Fruit fly (Drosophila melanogaster) whole organism, embryonic: ENCODE results near the gene Tengl1.

Experiments
- C15 ChIP-seq: fragments of 200-800 bp; sonication (Bioruptor generic); IDR thresholded peaks from 3 replicates; pipeline ENCODE4 v1.3.6; 2022; ENCODE audit warnings: missing biosample characterization, missing genetic modification characterization
- CG10267 ChIP-seq: fragments of 200-800 bp; sonication (Bioruptor generic); optimal IDR thresholded peaks from 2 replicates; lab custom pipeline; 2018; ENCODE audit warnings: missing biosample characterization, mild to moderate bottlenecking, missing genetic modification characterization, moderate library complexity
- CG10979 ChIP-seq: fragments of 200-800 bp; sonication (Bioruptor generic); optimal IDR thresholded peaks from 2 replicates; lab custom pipeline; 2018; ENCODE audit warnings: missing biosample characterization, mild to moderate bottlenecking, missing genetic modification characterization, moderate library complexity
- CG11504 ChIP-seq: fragments of 200-800 bp; sonication (Bioruptor generic); optimal IDR thresholded peaks from 3 replicates; lab custom pipeline; 2019; ENCODE audit warnings: missing biosample characterization, mild to moderate bottlenecking, missing genetic modification characterization, moderate library complexity
- CG11696 ChIP-seq: fragments of 200-800 bp; sonication (Bioruptor generic); IDR thresholded peaks from 2 replicates; pipeline ENCODE4 v1.3.6; 2022; ENCODE audit warnings: missing biosample characterization, missing genetic modification characterization
- CG12299 ChIP-seq: fragments of 200-800 bp; sonication (Bioruptor generic); optimal IDR thresholded peaks from 2 replicates; lab custom pipeline; 2018; ENCODE audit warnings: missing biosample characterization, mild to moderate bottlenecking, missing genetic modification characterization
- CG12942 ChIP-seq: fragments of 200-800 bp; sonication (Bioruptor generic); optimal IDR thresholded peaks from 3 replicates; lab custom pipeline; 2016; ENCODE audit warnings: missing biosample characterization, missing genetic modification characterization
- CG16815 ChIP-seq: fragments of 200-800 bp; sonication (Bioruptor generic); optimal IDR thresholded peaks from 3 replicates; lab custom pipeline; 2017; ENCODE audit warnings: missing biosample characterization, mild to moderate bottlenecking, missing genetic modification characterization
- CG17802 ChIP-seq: fragments of 200-800 bp; sonication (Bioruptor generic); optimal IDR thresholded peaks from 2 replicates; lab custom pipeline; 2018; ENCODE audit warnings: missing biosample characterization, mild to moderate bottlenecking, missing genetic modification characterization, moderate library complexity
- CG18262 ChIP-seq: fragments of 200-800 bp; optimal IDR thresholded peaks from 3 replicates; lab custom pipeline; 2019; ENCODE audit warnings: missing biosample characterization, mild to moderate bottlenecking, missing genetic modification characterization, moderate library complexity
- CG2116 ChIP-seq: fragments of 200-800 bp; sonication (Bioruptor generic); optimal IDR thresholded peaks from 3 replicates; lab custom pipeline; 2018; ENCODE audit warnings: missing biosample characterization, mild to moderate bottlenecking, missing genetic modification characterization
- CG2120 ChIP-seq: fragments of 200-800 bp; sonication (Bioruptor generic); optimal IDR thresholded peaks from 3 replicates; lab custom pipeline; 2016; ENCODE audit warnings: missing biosample characterization, missing genetic modification characterization
- CG2678 ChIP-seq: fragments of 200-800 bp; sonication (Bioruptor generic); optimal IDR thresholded peaks from 3 replicates; lab custom pipeline; 2019; ENCODE audit warnings: missing biosample characterization, mild to moderate bottlenecking, missing genetic modification characterization, moderate library complexity
- CG3163 ChIP-seq: fragments of 200-800 bp; sonication (Bioruptor generic); optimal IDR thresholded peaks from 3 replicates; lab custom pipeline; 2016; ENCODE audit warnings: missing biosample characterization, missing genetic modification characterization
- CG3281 ChIP-seq: fragments of 200-800 bp; sonication (Bioruptor generic); optimal IDR thresholded peaks from 3 replicates; lab custom pipeline; 2017; ENCODE audit warnings: missing biosample characterization, mild to moderate bottlenecking, missing genetic modification characterization
- CG33213 ChIP-seq: fragments of 200-800 bp; sonication (Bioruptor generic); optimal IDR thresholded peaks from 3 replicates; lab custom pipeline; 2016; ENCODE audit warnings: missing biosample characterization, missing genetic modification characterization
- CG6791 ChIP-seq: fragments of 200-800 bp; sonication (Bioruptor generic); IDR thresholded peaks from 3 replicates; pipeline ENCODE4 v1.3.6; 2022; ENCODE audit warnings: missing biosample characterization, missing genetic modification characterization; ENCODE audit not compliant: partially characterized antibody
- CG7928 ChIP-seq: fragments of 200-800 bp; sonication (Bioruptor generic); optimal IDR thresholded peaks from 2 replicates; lab custom pipeline; 2017; ENCODE audit warnings: missing biosample characterization, mild to moderate bottlenecking, missing genetic modification characterization
- CG7963 ChIP-seq: fragments of 200-800 bp; sonication (Bioruptor generic); IDR thresholded peaks from 3 replicates; pipeline ENCODE4 v1.3.6; 2022; ENCODE audit warnings: missing biosample characterization, missing genetic modification characterization; ENCODE audit not compliant: partially characterized antibody
- CG8089 ChIP-seq: fragments of 200-800 bp; sonication (Bioruptor generic); optimal IDR thresholded peaks from 3 replicates; lab custom pipeline; 2016; ENCODE audit warnings: missing biosample characterization, missing genetic modification characterization
- Elba2 ChIP-seq: fragments of 200-800 bp; sonication (Bioruptor generic); optimal IDR thresholded peaks from 3 replicates; lab custom pipeline; 2016; ENCODE audit warnings: missing biosample characterization, missing genetic modification characterization
- Ets97D ChIP-seq: fragments of 200-800 bp; sonication (Bioruptor generic); optimal IDR thresholded peaks from 3 replicates; lab custom pipeline; 2016; ENCODE audit warnings: missing biosample characterization, missing genetic modification characterization
- H15 ChIP-seq: fragments of 200-800 bp; sonication (Bioruptor generic); IDR thresholded peaks from 3 replicates; pipeline ENCODE4 v1.3.6; 2022; ENCODE audit warnings: missing biosample characterization, missing genetic modification characterization
- Meics ChIP-seq: fragments of 200-800 bp; sonication (Bioruptor generic); optimal IDR thresholded peaks from 2 replicates; lab custom pipeline; 2017; ENCODE audit warnings: missing biosample characterization, mild to moderate bottlenecking, missing genetic modification characterization
- Neu2 ChIP-seq: fragments of 200-800 bp; sonication (Bioruptor generic); optimal IDR thresholded peaks from 3 replicates; lab custom pipeline; 2016; ENCODE audit warnings: missing biosample characterization, missing genetic modification characterization, borderline replicate concordance
- Ravus ChIP-seq: fragments of 200-800 bp; sonication (Bioruptor generic); IDR thresholded peaks from 2 replicates; pipeline ENCODE4 v1.3.6; 2022; ENCODE audit warnings: missing biosample characterization, missing genetic modification characterization
- Ssrp ChIP-seq: fragments of 200-800 bp; sonication (Bioruptor generic); optimal IDR thresholded peaks from 2 replicates; lab custom pipeline; 2018; ENCODE audit warnings: missing biosample characterization, mild to moderate bottlenecking, missing genetic modification characterization, moderate library complexity
- amos ChIP-seq: fragments of 200-800 bp; sonication (Bioruptor generic); IDR thresholded peaks from 2 replicates; pipeline ENCODE4 v1.3.6; 2022; ENCODE audit warnings: missing biosample characterization, missing genetic modification characterization; ENCODE audit not compliant: partially characterized antibody
- ase ChIP-seq: fragments of 200-800 bp; sonication (Bioruptor generic); IDR thresholded peaks from 3 replicates; pipeline ENCODE4 v1.3.6; 2022; ENCODE audit warnings: missing biosample characterization, missing genetic modification characterization
- az2 ChIP-seq: fragments of 200-800 bp; sonication (Bioruptor generic); optimal IDR thresholded peaks from 3 replicates; lab custom pipeline; 2016; ENCODE audit warnings: missing biosample characterization, missing genetic modification characterization
- bab2 ChIP-seq: fragments of 200-800 bp; sonication (Bioruptor generic); optimal IDR thresholded peaks from 2 replicates; lab custom pipeline; 2016; ENCODE audit warnings: missing biosample characterization, missing genetic modification characterization
- bsh ChIP-seq, 2 experiments: fragments of 200-800 bp; sonication (Bioruptor generic); optimal IDR thresholded peaks; 2 replicates each; lab custom pipeline; 2017 to 2018; ENCODE audit warnings: mild to moderate bottlenecking in 2 of 2, missing biosample characterization in 2 of 2, missing genetic modification characterization in 2 of 2, moderate library complexity in 1 of 2
- btn ChIP-seq: fragments of 200-800 bp; sonication (Bioruptor generic); optimal IDR thresholded peaks from 2 replicates; lab custom pipeline; 2016; ENCODE audit warnings: missing biosample characterization, missing genetic modification characterization
- cad ChIP-seq: fragments of >200 bp; optimal IDR thresholded peaks from 2 replicates; lab custom pipeline; 2017; ENCODE audit warnings: missing biosample characterization, missing genetic modification characterization
- dan ChIP-seq: fragments of 200-800 bp; sonication (Bioruptor generic); IDR thresholded peaks from 2 replicates; pipeline ENCODE4 v1.3.6; 2022; ENCODE audit warnings: missing biosample characterization, missing genetic modification characterization
- dmrt99B ChIP-seq: fragments of 200-800 bp; sonication (Bioruptor generic); optimal IDR thresholded peaks from 2 replicates; lab custom pipeline; 2018; ENCODE audit warnings: missing biosample characterization, mild to moderate bottlenecking, missing genetic modification characterization, moderate library complexity
- dysf ChIP-seq: fragments of 200-800 bp; sonication (Bioruptor generic); IDR thresholded peaks from 3 replicates; pipeline ENCODE4 v1.3.6; 2022; ENCODE audit warnings: missing biosample characterization, missing genetic modification characterization
- ftz-f1 ChIP-seq: fragments of 200-800 bp; sonication (Bioruptor generic); optimal IDR thresholded peaks from 2 replicates; lab custom pipeline; 2016; ENCODE audit warnings: missing biosample characterization, missing genetic modification characterization
- kay ChIP-seq: fragments of 200-800 bp; sonication (Bioruptor generic); optimal IDR thresholded peaks from 2 replicates; lab custom pipeline; 2016; ENCODE audit warnings: missing biosample characterization, missing genetic modification characterization
- luna ChIP-seq: fragments of 200-800 bp; sonication (Bioruptor generic); optimal IDR thresholded peaks from 2 replicates; lab custom pipeline; 2016; ENCODE audit warnings: missing biosample characterization, missing genetic modification characterization
- maf-S ChIP-seq: fragments of 200-800 bp; sonication (Bioruptor generic); optimal IDR thresholded peaks from 2 replicates; lab custom pipeline; 2016; ENCODE audit warnings: missing biosample characterization, missing genetic modification characterization
- mld ChIP-seq: fragments of 200-800 bp; sonication (Bioruptor generic); IDR thresholded peaks from 3 replicates; pipeline ENCODE4 v1.3.6; 2022; ENCODE audit warnings: missing biosample characterization, missing genetic modification characterization; ENCODE audit not compliant: partially characterized antibody
- phol ChIP-seq: fragments of 200-800 bp; sonication (Bioruptor generic); optimal IDR thresholded peaks from 3 replicates; lab custom pipeline; 2018; ENCODE audit warnings: missing biosample characterization, mild to moderate bottlenecking, missing genetic modification characterization, moderate library complexity
- pnt ChIP-seq: fragments of 200-800 bp; sonication (Bioruptor generic); optimal IDR thresholded peaks from 3 replicates; lab custom pipeline; 2016; ENCODE audit warnings: missing biosample characterization, missing genetic modification characterization
- rib ChIP-seq: fragments of 200-800 bp; sonication (Bioruptor generic); IDR thresholded peaks from 2 replicates; pipeline ENCODE4 v1.3.6; 2022; ENCODE audit warnings: missing biosample characterization, missing genetic modification characterization
- sc ChIP-seq, 3 experiments: fragments of >200 bp in 2 of 3; fragments of 200-800 bp in 1 of 3; sonication (Bioruptor generic) in 1 of 3; optimal IDR thresholded peaks; 2 replicates in 2 of 3; 3 replicates in 1 of 3; lab custom pipeline; 2017; ENCODE audit warnings: mild to moderate bottlenecking in 1 of 3, missing biosample characterization in 1 of 3, missing genetic modification characterization in 1 of 3, missing genetic modification reagents in 1 of 3
- tna ChIP-seq: fragments of 200-800 bp; sonication (Bioruptor generic); IDR thresholded peaks from 2 replicates; pipeline ENCODE4 v1.3.6; 2022; ENCODE audit warnings: missing biosample characterization, missing genetic modification characterization; ENCODE audit not compliant: partially characterized antibody
- zen2 ChIP-seq: fragments of 200-800 bp; sonication (Bioruptor generic); IDR thresholded peaks from 3 replicates; pipeline ENCODE4 v1.3.6; 2022; ENCODE audit warnings: missing biosample characterization, missing genetic modification characterization; ENCODE audit not compliant: partially characterized antibody

Tengl1 gene

DNA sequence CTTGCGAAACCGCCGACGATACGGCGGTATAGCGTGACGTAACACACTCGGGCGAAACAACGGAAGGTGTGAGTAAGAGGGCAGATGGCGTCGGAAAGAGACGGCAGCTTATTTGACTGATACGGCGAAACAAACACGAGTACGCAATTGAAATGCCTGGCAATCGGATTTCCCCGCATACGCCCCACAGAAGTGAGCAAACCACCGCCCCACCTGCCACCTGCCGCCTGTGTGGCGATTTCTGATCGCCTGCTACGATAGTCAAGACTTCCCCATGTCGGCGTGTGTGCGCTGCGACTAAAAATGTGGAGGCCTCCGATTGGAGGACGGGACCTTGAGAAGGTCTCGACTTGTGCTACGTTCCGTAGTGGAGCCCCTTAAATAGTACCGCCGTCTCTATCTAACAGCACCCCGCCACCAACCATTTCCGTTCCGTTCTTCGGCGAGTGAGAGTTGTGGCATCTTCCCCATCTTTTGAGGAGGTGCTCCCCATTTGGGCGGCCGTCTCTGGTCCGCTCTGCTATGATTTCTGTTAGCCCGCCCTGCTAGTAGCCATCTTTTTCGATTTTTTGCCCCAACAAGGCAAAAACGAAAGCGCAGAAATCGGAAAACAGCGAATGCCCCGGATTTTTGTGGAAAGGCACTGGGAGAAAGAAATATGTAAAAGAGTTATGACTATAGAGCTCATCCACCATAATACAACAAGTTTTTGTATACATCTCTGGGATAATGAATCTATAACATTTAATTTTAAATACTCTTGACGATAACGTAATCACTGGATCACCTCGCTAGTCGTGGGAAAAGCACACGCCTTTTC, 41.6 kb downstream of the Tengl1 start (continued):
- TF ChIP-seq Ravus (GFP tag; lab: Robert Waterston, UW) = no peak
- TF ChIP-seq btn = peak; percentile 83
- TF ChIP-seq kay = peak; percentile 83
- no peak for TF ChIP-seq ase (GFP tag; lab: Robert Waterston, UW)
- no peak for TF ChIP-seq sc (optimal IDR thresholded peaks at IDR 0.05; lab: Kevin White, UChicago)
- TF ChIP-seq sc (GFP tag; optimal IDR thresholded peaks at IDR 0.05; lab: Kevin White, UChicago) = peak; percentile 83
- TF ChIP-seq Meics (GFP tag; lab: Kevin White, UChicago) = peak; percentile 87
- no peak for TF ChIP-seq rib (GFP tag; lab: Robert Waterston, UW)
- TF ChIP-seq az2 (GFP tag; lab: Kevin White, UChicago) = peak; percentile 87
- no peak for TF ChIP-seq dan (GFP tag; lab: Robert Waterston, UW)
- peak; percentile 23 for TF ChIP-seq CG12299 (tag; lab: Kevin White, UChicago)
- TF ChIP-seq zen2 (GFP tag; lab: Robert Waterston, UW) = no peak
- TF ChIP-seq Ssrp (tag; lab: Kevin White, UChicago) = peak; percentile 86
- TF ChIP-seq CG12942 (GFP tag; lab: Kevin White, UChicago) = peak; percentile 81
- no peak for TF ChIP-seq dysf
- peak; percentile 89 for TF ChIP-seq phol (tag; lab: Kevin White, UChicago)
- TF ChIP-seq CG7928 (GFP tag; lab: Kevin White, UChicago) = no peak
- TF ChIP-seq CG33213 (GFP tag; lab: Kevin White, UChicago) = peak; percentile 88
- TF ChIP-seq bab2 (GFP tag; lab: Kevin White, UChicago) = peak; percentile 88
- peak; percentile 90 for TF ChIP-seq CG10979 (tag; lab: Kevin White, UChicago)
- TF ChIP-seq Neu2 = peak; percentile 31
- peak; percentile 77 for TF ChIP-seq CG17802 (tag; lab: Kevin White, UChicago)
- TF ChIP-seq CG7963 (GFP tag; lab: Robert Waterston, UW) = no peak
- TF ChIP-seq CG6791 (GFP tag; lab: Robert Waterston, UW) = no peak
- TF ChIP-seq CG10267 (tag; lab: Kevin White, UChicago) = peak; percentile 77
- TF ChIP-seq pnt (GFP tag; lab: Kevin White, UChicago) = peak; percentile 87
- peak; percentile 80 for TF ChIP-seq CG3281 (GFP tag; lab: Kevin White, UChicago)
- TF ChIP-seq CG8089 (GFP tag; lab: Kevin White, UChicago) = peak; percentile 87
- peak; percentile 41 for TF ChIP-seq Elba2 (GFP tag; lab: Kevin White, UChicago)
- TF ChIP-seq CG16815 = peak; percentile 82
- no peak for TF ChIP-seq mld
- TF ChIP-seq CG2678 = peak; percentile 89
- no peak for TF ChIP-seq luna (GFP tag; lab: Kevin White, UChicago)
- peak; percentile 53 for TF ChIP-seq CG2116
- TF ChIP-seq bsh (GFP tag; optimal IDR thresholded peaks at IDR 0.05; lab: Kevin White, UChicago) = peak; percentile 96 to 97
- no peak for TF ChIP-seq C15 (GFP tag; lab: Robert Waterston, UW)
- TF ChIP-seq tna (GFP tag; lab: Robert Waterston, UW) = no peak
- no peak for TF ChIP-seq cad
- TF ChIP-seq dmrt99B (tag; lab: Kevin White, UChicago) = peak; percentile 88
- TF ChIP-seq amos = no peak
- no peak for TF ChIP-seq H15 (GFP tag; lab: Robert Waterston, UW)
- TF ChIP-seq CG11696 = no peak
- TF ChIP-seq Ets97D (GFP tag; lab: Kevin White, UChicago) = peak; percentile 70
- TF ChIP-seq CG3163 = peak; percentile 51
- TF ChIP-seq CG11504 (tag; lab: Kevin White, UChicago) = peak; percentile 91
- peak; percentile 82 for TF ChIP-seq maf-S (GFP tag; lab: Kevin White, UChicago)
- TF ChIP-seq CG2120 (GFP tag; lab: Kevin White, UChicago) = peak; percentile 89
- peak; percentile 100 for TF ChIP-seq ftz-f1 (GFP tag; lab: Kevin White, UChicago)
- peak; percentile 89 for TF ChIP-seq CG18262
